Worm (Caenorhabditis elegans): ENCODE results near the gene lag-1.

lag-1 gene

ce11 chrIV:6117741-6118265 lies 22.6 kb downstream of the lag-1 start, which contains the start of gene zen-4 (continued):
- TF ChIP-seq lin-26 (GFP tag; IDR thresholded peaks at IDR 0.05), result peak; percentile 84
- no peak for TF ChIP-seq lag-1 (GFP tag; IDR thresholded peaks at IDR 0.05)
- TF ChIP-seq hmg-1.2 (GFP tag; IDR thresholded peaks at IDR 0.05), result peak; percentile 96
- TF ChIP-seq pbrm-1 (GFP tag; IDR thresholded peaks at IDR 0.05), result peak; percentile 100
- peak; percentile 63 for TF ChIP-seq egrh-3 (GFP tag; IDR thresholded peaks at IDR 0.05)
- TF ChIP-seq xnd-1 (tag; optimal IDR thresholded peaks at IDR 0.05), result peak; percentile 66
- peak; percentile 80; the same call in 1 of the 2 replicates for TF ChIP-seq Y56A3A.18 (GFP tag; IDR thresholded peaks at IDR 0.05)
- peak; percentile 90 for TF ChIP-seq mes-4 (tag; optimal IDR thresholded peaks at IDR 0.05)
- TF ChIP-seq madf-8 (GFP tag; conservative IDR thresholded peaks at IDR 0.05), result peak; percentile 75
- no peak for TF ChIP-seq nfya-1 (tag; optimal IDR thresholded peaks at IDR 0.05; ENCODE audit: borderline replicate concordance, insufficient read depth)
- peak; percentile 24 for TF ChIP-seq F23B12.7 (tag; optimal IDR thresholded peaks at IDR 0.05; ENCODE audit: insufficient read depth)
- TF ChIP-seq zfh-2 (GFP tag; conservative IDR thresholded peaks at IDR 0.05), result no peak
- TF ChIP-seq aptf-3 (GFP tag; IDR thresholded peaks at IDR 0.05), result 0 out of 2 replicates have a peak, but pooled peaks have one; percentile 51
- TF ChIP-seq madf-6 (GFP tag; IDR thresholded peaks at IDR 0.05), result peak; percentile 91
- no peak for TF ChIP-seq B0035.1 (tag; optimal IDR thresholded peaks at IDR 0.05)
- no peak for TF ChIP-seq ceh-27 (GFP tag; optimal IDR thresholded peaks at IDR 0.05)
- TF ChIP-seq aptf-2 (GFP tag; conservative IDR thresholded peaks at IDR 0.05), result 0 out of 2 replicates have a peak, but pooled peaks have one; percentile 38
- peak; percentile 95 for TF ChIP-seq B0336.3 (GFP tag; IDR thresholded peaks at IDR 0.05)
- peak; percentile 5 for TF ChIP-seq chd-7 (tag; optimal IDR thresholded peaks at IDR 0.05)
- TF ChIP-seq tbx-9 (tag; optimal IDR thresholded peaks at IDR 0.05; ENCODE audit: borderline replicate concordance), result no peak
- TF ChIP-seq athp-1 (tag; optimal IDR thresholded peaks at IDR 0.05), result peak; percentile 80
- no peak for TF ChIP-seq C06A6.2 (GFP tag; conservative IDR thresholded peaks at IDR 0.05)
- 0 out of 2 replicates have a peak, but pooled peaks have one; percentile 54 for TF ChIP-seq ztf-28 (GFP tag; IDR thresholded peaks at IDR 0.05)
- no peak for TF ChIP-seq ztf-26 (tag; optimal IDR thresholded peaks at IDR 0.05)
- TF ChIP-seq tlf-1 (GFP tag; optimal IDR thresholded peaks at IDR 0.05), result peak; percentile 93
- TF ChIP-seq nfya-2 (GFP tag; IDR thresholded peaks at IDR 0.05), result 0 out of 2 replicates have a peak, but pooled peaks have one; percentile 68
- peak; percentile 67; the same call in 1 of the 2 replicates for TF ChIP-seq F39B2.1 (GFP tag; IDR thresholded peaks at IDR 0.05)
- TF ChIP-seq rpc-1 (optimal IDR thresholded peaks at IDR 0.05), result no peak
- peak; percentile 1 for TF ChIP-seq rpc-1 (tag; optimal IDR thresholded peaks at IDR 0.05)
- no peak for TF ChIP-seq somi-1 (GFP tag; optimal IDR thresholded peaks at IDR 0.05)
- peak; percentile 99 for TF ChIP-seq snpc-4 (GFP tag; optimal IDR thresholded peaks at IDR 0.05)
- peak; percentile 98 to 99 (median 98) for TF ChIP-seq snpc-4 (tag; optimal IDR thresholded peaks at IDR 0.05)
- no peak for TF ChIP-seq Y67H2A.10 (GFP tag; conservative IDR thresholded peaks at IDR 0.05)
- TF ChIP-seq tbp1 (GFP tag; optimal IDR thresholded peaks at IDR 0.05), result peak; percentile 82
- peak; percentile 82 for TF ChIP-seq unc-130 (GFP tag; optimal IDR thresholded peaks at IDR 0.05)
- peak; percentile 97 for TF ChIP-seq snpc-3.4 (tag; optimal IDR thresholded peaks at IDR 0.05)
- TF ChIP-seq cebp-2 (GFP tag; IDR thresholded peaks at IDR 0.05), result peak; percentile 76; the same call in 1 of the 2 replicates
- TF ChIP-seq T07F8.4 (tag; optimal IDR thresholded peaks at IDR 0.05), result peak; percentile 36
- TF ChIP-seq lsl-1 (GFP tag; optimal IDR thresholded peaks at IDR 0.05), result peak; percentile 86
